Worm (Caenorhabditis elegans) whole organism, mixed stage, embryonic: ENCODE results near the gene F35B3.4.

ENCODE experiments used
- bed-3 ChIP-seq: fragments of 200-800 bp; sonication (Bioruptor generic); optimal IDR thresholded peaks from 3 replicates; lab custom pipeline; 2018; ENCODE audit warnings: mild to moderate bottlenecking, missing genetic modification characterization, moderate library complexity, missing compliant biosample characterization
- blmp-1 ChIP-seq: fragments of 150-350 bp; optimal IDR thresholded peaks from 2 replicates; lab custom pipeline; 2014; ENCODE audit warnings: missing biosample characterization, missing genetic modification characterization
- ceh-39 ChIP-seq: fragments of 150-350 bp; optimal IDR thresholded peaks from 2 replicates; lab custom pipeline; 2014; ENCODE audit warnings: missing biosample characterization, missing genetic modification characterization
- ceh-43 ChIP-seq: fragments of 200-800 bp; sonication (Bioruptor generic); optimal IDR thresholded peaks from 2 replicates; lab custom pipeline; 2018; ENCODE audit warnings: mild to moderate bottlenecking, missing genetic modification characterization, moderate library complexity, missing compliant biosample characterization
- ceh-83 ChIP-seq: fragments of 200-800 bp; sonication (Bioruptor generic); optimal IDR thresholded peaks from 2 replicates; lab custom pipeline; 2018; ENCODE audit warnings: mild to moderate bottlenecking, missing genetic modification characterization, missing compliant biosample characterization
- ces-1 ChIP-seq: fragments of 150-350 bp; optimal IDR thresholded peaks from 2 replicates; lab custom pipeline; 2014; ENCODE audit warnings: missing biosample characterization, missing genetic modification reagents, missing genetic modification characterization
- cnd-1 ChIP-seq: fragments of 200-800 bp; sonication (Bioruptor generic); optimal IDR thresholded peaks from 2 replicates; lab custom pipeline; 2018; ENCODE audit warnings: mild to moderate bottlenecking, missing genetic modification characterization, missing compliant biosample characterization
- drap-1 ChIP-seq: fragments of 200-800 bp; sonication (Bioruptor generic); optimal IDR thresholded peaks from 3 replicates; lab custom pipeline; 2018; ENCODE audit warnings: mild to moderate bottlenecking, missing genetic modification characterization, missing compliant biosample characterization
- elt-1 ChIP-seq: sonication (generic microtip); optimal IDR thresholded peaks from 2 replicates; lab custom pipeline; 2017; ENCODE audit warnings: missing genetic modification characterization, mild to moderate bottlenecking, missing compliant biosample characterization, antibody characterized with exemption, moderate library complexity, borderline replicate concordance; ENCODE audit not compliant: insufficient read depth
- elt-3 ChIP-seq: fragments of 150-350 bp; optimal IDR thresholded peaks from 2 replicates; lab custom pipeline; 2014; ENCODE audit warnings: missing biosample characterization, missing genetic modification characterization
- flh-1 ChIP-seq: fragments of 200-800 bp; sonication (Bioruptor generic); optimal IDR thresholded peaks from 2 replicates; lab custom pipeline; 2018; ENCODE audit warnings: mild to moderate bottlenecking, missing genetic modification characterization, moderate library complexity, missing compliant biosample characterization
- ham-2 ChIP-seq: fragments of 200-800 bp; sonication (Bioruptor generic); optimal IDR thresholded peaks from 2 replicates; lab custom pipeline; 2018; ENCODE audit warnings: mild to moderate bottlenecking, missing genetic modification characterization, missing compliant biosample characterization
- hlh-1 ChIP-seq: fragments of 150-350 bp; optimal IDR thresholded peaks from 2 replicates; lab custom pipeline; 2014; ENCODE audit warnings: missing biosample characterization, missing genetic modification reagents, missing genetic modification characterization
- lin-32 ChIP-seq: fragments of 200-800 bp; sonication (Bioruptor generic); optimal IDR thresholded peaks from 2 replicates; lab custom pipeline; 2018; ENCODE audit warnings: mild to moderate bottlenecking, missing genetic modification characterization, missing compliant biosample characterization
- lsy-2 ChIP-seq: fragments of 150-350 bp; optimal IDR thresholded peaks from 2 replicates; lab custom pipeline; 2014; ENCODE audit warnings: missing biosample characterization, missing genetic modification characterization
- mab-5 ChIP-seq: fragments of 150-350 bp; optimal IDR thresholded peaks from 2 replicates; lab custom pipeline; 2014; ENCODE audit warnings: missing biosample characterization, missing genetic modification characterization
- mep-1 ChIP-seq: fragments of 150-350 bp; optimal IDR thresholded peaks from 2 replicates; lab custom pipeline; 2017; ENCODE audit warnings: missing biosample characterization, missing genetic modification reagents, missing genetic modification characterization, inconsistent platforms
- nhr-12 ChIP-seq: fragments of 150-350 bp; optimal IDR thresholded peaks from 2 replicates; lab custom pipeline; 2014; ENCODE audit warnings: missing biosample characterization, missing genetic modification characterization
- nhr-237 ChIP-seq: fragments of 150-350 bp; optimal IDR thresholded peaks from 2 replicates; lab custom pipeline; 2014; ENCODE audit warnings: missing biosample characterization, missing genetic modification characterization
- nhr-28 ChIP-seq: fragments of 150-350 bp; optimal IDR thresholded peaks from 2 replicates; lab custom pipeline; 2014; ENCODE audit warnings: missing biosample characterization, missing genetic modification characterization
- nhr-76 ChIP-seq: sonication (generic microtip); optimal IDR thresholded peaks from 2 replicates; lab custom pipeline; 2017; ENCODE audit warnings: missing biosample characterization, missing genetic modification characterization
- pha-4 ChIP-seq: fragments of 150-350 bp; optimal IDR thresholded peaks from 2 replicates; lab custom pipeline; 2018; ENCODE audit warnings: missing biosample characterization, missing genetic modification reagents, missing genetic modification characterization
- snpc-4 ChIP-seq: fragments of 150-350 bp; optimal IDR thresholded peaks from 2 replicates; lab custom pipeline; 2014; ENCODE audit warnings: missing biosample characterization, missing genetic modification characterization
- sptf-1 ChIP-seq: sonication (generic microtip); optimal IDR thresholded peaks from 2 replicates; lab custom pipeline; 2017; ENCODE audit warnings: mild to moderate bottlenecking, missing genetic modification characterization, moderate library complexity, missing compliant biosample characterization
- tbx-8 ChIP-seq: fragments of 200-800 bp; sonication (Bioruptor generic); optimal IDR thresholded peaks from 2 replicates; lab custom pipeline; 2018; ENCODE audit warnings: mild to moderate bottlenecking, missing genetic modification characterization, moderate library complexity, missing compliant biosample characterization
- unc-120 ChIP-seq: sonication (generic microtip); optimal IDR thresholded peaks from 2 replicates; lab custom pipeline; 2017; ENCODE audit warnings: missing genetic modification characterization, missing compliant biosample characterization; ENCODE audit not compliant: poor library complexity, severe bottlenecking
- unc-39 ChIP-seq: fragments of 150-350 bp; optimal IDR thresholded peaks from 2 replicates; lab custom pipeline; 2014; ENCODE audit warnings: missing biosample characterization, missing genetic modification characterization
- unc-62 ChIP-seq: fragments of 150-350 bp; optimal IDR thresholded peaks from 2 replicates; lab custom pipeline; 2014; ENCODE audit warnings: missing biosample characterization, missing genetic modification reagents, missing genetic modification characterization
- zip-8 ChIP-seq: fragments of 150-350 bp; optimal IDR thresholded peaks from 2 replicates; lab custom pipeline; 2014; ENCODE audit warnings: missing biosample characterization, missing genetic modification characterization
- ztf-11 ChIP-seq: fragments of 150-350 bp; optimal IDR thresholded peaks from 2 replicates; lab custom pipeline; 2014; ENCODE audit warnings: missing biosample characterization, missing genetic modification characterization

F35B3.4 gene

ce11 chrX:17006843-17007242 is 13.9 kb downstream of the F35B3.4 start:
- TF ChIP-seq hlh-1 (tag; lab: Kevin White, UChicago) (no peak), ztf-11 (no peak), unc-62 (GFP tag; lab: Kevin White, UChicago) (no peak), elt-1 (no peak), ces-1 (GFP tag; lab: Kevin White, UChicago) (no peak)

ce11 chrX:17003473-17004123 is 17.2 kb downstream of the F35B3.4 start:
- TF ChIP-seq tbx-8 (no peak), ces-1 (GFP tag; lab: Kevin White, UChicago) (peak; percentile 97), mab-5 (tag; lab: Kevin White, UChicago) (no peak), unc-62 (GFP tag; lab: Kevin White, UChicago) (peak; percentile 7), mep-1 (peak; percentile 13)

DNA sequence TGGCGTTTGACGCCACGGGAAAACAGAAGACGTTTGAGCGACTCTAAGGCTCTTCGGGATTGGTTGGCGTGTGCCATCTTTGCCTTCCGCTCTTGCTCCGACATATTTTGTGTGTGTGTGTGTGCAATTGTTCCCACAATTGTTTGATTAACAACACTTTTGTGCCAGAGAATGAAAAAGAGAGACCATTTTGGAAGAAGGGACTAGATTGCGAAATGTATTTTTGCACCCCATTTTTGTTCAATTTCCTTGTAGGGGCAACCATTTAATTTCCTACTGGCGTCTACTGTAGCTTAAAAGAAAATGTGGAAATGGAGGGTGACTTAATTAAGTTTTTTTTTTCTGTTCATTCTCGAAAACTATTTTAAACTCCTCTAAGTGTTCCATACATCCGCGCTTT is 18.6 kb downstream of the F35B3.4 start:
- TF ChIP-seq blmp-1 (no peak), elt-1 (no peak), cnd-1 (tag; lab: Kevin White, UChicago) (no peak), ces-1 (GFP tag; lab: Kevin White, UChicago) (peak; percentile 12)

ce11 chrX:16999649-17000048 is 21.1 kb downstream of the F35B3.4 start:
- no peak for TF ChIP-seq ham-2 (GFP tag; lab: Kevin White, UChicago)
- no peak for TF ChIP-seq ces-1 (GFP tag; lab: Kevin White, UChicago)
- TF ChIP-seq ceh-39 (tag; lab: Kevin White, UChicago), result no peak
- no peak for TF ChIP-seq ceh-43 (GFP tag; lab: Kevin White, UChicago)
- no peak for TF ChIP-seq bed-3 (GFP tag; lab: Kevin White, UChicago)
- TF ChIP-seq nhr-76 (tag; lab: Kevin White, UChicago), result no peak
- no peak for TF ChIP-seq flh-1 (GFP tag; lab: Kevin White, UChicago)
- no peak for TF ChIP-seq nhr-28 (tag; lab: Kevin White, UChicago)
- TF ChIP-seq lsy-2, result no peak
- TF ChIP-seq mab-5 (tag; lab: Kevin White, UChicago), result no peak
- TF ChIP-seq cnd-1 (tag; lab: Kevin White, UChicago), result no peak
- TF ChIP-seq elt-3 (tag; lab: Kevin White, UChicago), result no peak

DNA sequence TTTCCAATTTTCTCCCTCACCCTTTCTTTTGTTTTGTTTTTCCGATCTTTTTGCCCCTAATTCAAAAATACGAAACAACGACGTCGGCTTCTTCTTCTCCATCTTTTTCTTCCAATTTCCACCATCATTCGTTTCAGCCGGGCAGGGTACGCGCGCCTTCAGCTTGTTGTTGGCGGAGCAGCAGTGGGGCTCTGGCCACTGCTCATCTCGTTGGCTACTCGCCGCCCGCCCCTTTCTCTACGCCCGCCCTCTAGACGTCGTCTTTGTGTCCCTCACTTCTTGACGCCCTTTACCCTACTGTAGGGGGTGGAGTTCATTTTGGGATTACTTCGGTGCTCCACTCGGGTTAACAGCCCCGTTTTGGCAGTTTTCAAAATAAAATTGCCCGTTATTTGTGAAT is 21.8 kb downstream of the F35B3.4 start:
- TF ChIP-seq ces-1 (GFP tag; lab: Kevin White, UChicago), result peak; percentile 21
- TF ChIP-seq ceh-39 (tag; lab: Kevin White, UChicago), result no peak

DNA sequence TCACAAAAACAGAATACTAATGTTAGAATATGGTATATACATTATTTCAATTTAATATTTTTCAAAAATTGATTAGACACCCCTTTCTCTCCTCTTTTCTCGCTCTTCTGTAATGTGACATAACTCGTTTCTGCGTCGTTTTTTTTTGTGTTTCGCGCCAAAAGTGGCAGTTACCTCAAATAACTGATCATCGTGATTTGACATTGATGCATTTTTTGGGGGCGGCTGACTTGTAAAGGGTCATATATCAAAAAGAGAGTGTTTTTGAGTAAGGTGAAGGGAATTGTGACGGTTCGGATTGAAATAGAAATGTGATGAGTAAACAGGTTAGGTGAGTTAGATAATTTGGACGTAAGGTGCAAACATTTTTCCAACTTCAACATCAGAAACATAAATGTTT is 22.8 kb downstream of the F35B3.4 start:
- TF ChIP-seq lin-32 (GFP tag; lab: Kevin White, UChicago) (no peak), drap-1 (no peak), unc-39 (tag; lab: Kevin White, UChicago) (no peak), ceh-83 (GFP tag; lab: Kevin White, UChicago) (no peak), zip-8 (tag; lab: Kevin White, UChicago) (no peak), pha-4 (tag; lab: Kevin White, UChicago) (no peak), nhr-12 (tag; lab: Kevin White, UChicago) (no peak), elt-3 (tag; lab: Kevin White, UChicago) (no peak), ham-2 (GFP tag; lab: Kevin White, UChicago) (no peak), hlh-1 (tag; lab: Kevin White, UChicago) (no peak)

DNA sequence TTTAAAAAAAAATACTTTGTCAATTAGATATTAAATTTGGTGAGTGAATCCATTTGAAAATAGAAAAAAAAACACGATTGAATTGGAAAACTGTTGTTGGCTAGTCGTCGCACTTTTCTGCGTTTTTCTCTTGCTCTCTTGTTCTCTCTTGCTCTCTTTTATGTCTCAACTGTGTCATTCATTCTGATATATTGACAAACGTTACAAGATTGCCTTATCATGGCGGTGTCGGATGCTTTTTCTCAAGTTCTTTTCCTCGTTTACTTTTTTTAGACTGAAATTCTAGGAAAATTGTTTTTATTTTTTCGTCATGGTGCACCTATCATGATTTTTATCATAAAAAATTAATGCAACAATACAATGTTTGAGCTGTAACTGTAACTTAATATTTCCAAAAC is 24.9 kb downstream of the F35B3.4 start:
- TF ChIP-seq bed-3 (GFP tag; lab: Kevin White, UChicago) (no peak), flh-1 (GFP tag; lab: Kevin White, UChicago) (no peak), snpc-4 (tag; lab: Kevin White, UChicago) (no peak), cnd-1 (tag; lab: Kevin White, UChicago) (no peak), elt-3 (tag; lab: Kevin White, UChicago) (no peak), blmp-1 (no peak), ceh-43 (GFP tag; lab: Kevin White, UChicago) (no peak), nhr-237 (no peak), sptf-1 (tag; lab: Kevin White, UChicago) (no peak), lin-32 (GFP tag; lab: Kevin White, UChicago) (no peak), unc-120 (tag; lab: Kevin White, UChicago) (no peak), ces-1 (GFP tag; lab: Kevin White, UChicago) (no peak), nhr-12 (tag; lab: Kevin White, UChicago) (no peak), unc-62 (GFP tag; lab: Kevin White, UChicago) (no peak)
- TF ChIP-seq, all 35 proteins: peak for 0
